Worm (Caenorhabditis elegans) whole organism, L4/young adult: ENCODE results near the gene F31B9.7.

Source experiments
- dao-5 ChIP-seq: sonication (generic microtip); optimal IDR thresholded peaks from 2 replicates; lab custom pipeline; 2016; ENCODE audit warnings: missing genotype, missing genetic modification characterization, moderate library complexity, missing compliant biosample characterization
- him-1 ChIP-seq: sonication (generic microtip); optimal IDR thresholded peaks from 2 replicates; lab custom pipeline; 2016; ENCODE audit warnings: missing genotype, missing genetic modification reagents, missing genetic modification characterization, missing compliant biosample characterization

- no peak for TF ChIP-seq him-1 (tag; lab: Kevin White, UChicago)
- TF ChIP-seq dao-5 (tag; lab: Kevin White, UChicago) = no peak
These were observed 3.7 kb upstream of the F31B9.7 start for ce11 chrX:15915774-15916173.
